Fruit fly (Drosophila melanogaster) whole organism, adult: ENCODE results near the gene CG11617.

Experiments used
- CG11617 ChIP-seq: fragments of 200-800 bp; sonication (Bioruptor generic); optimal IDR thresholded peaks from 2 replicates; lab custom pipeline; 2017; ENCODE audit warnings: mild to moderate bottlenecking, missing biosample characterization, missing genetic modification reagents, missing genetic modification characterization
- CG14711 ChIP-seq: fragments of 200-800 bp; sonication (Bioruptor generic); optimal IDR thresholded peaks from 2 replicates; lab custom pipeline; 2018; ENCODE audit warnings: missing biosample characterization, mild to moderate bottlenecking, missing genetic modification characterization, moderate library complexity
- CG1620 ChIP-seq: fragments of 200-800 bp; sonication (Bioruptor generic); optimal IDR thresholded peaks from 2 replicates; lab custom pipeline; 2016; ENCODE audit warnings: missing biosample characterization, missing genetic modification characterization
- CG33017 ChIP-seq: fragments of 200-800 bp; sonication (Bioruptor generic); optimal IDR thresholded peaks from 2 replicates; lab custom pipeline; 2018; ENCODE audit warnings: missing biosample characterization, mild to moderate bottlenecking, missing genetic modification characterization, moderate library complexity
- CG7045 ChIP-seq: fragments of 200-800 bp; sonication (Bioruptor generic); optimal IDR thresholded peaks from 2 replicates; lab custom pipeline; 2017; ENCODE audit warnings: missing biosample characterization, mild to moderate bottlenecking, missing genetic modification characterization
- Clk ChIP-seq: fragments of 200-800 bp; sonication (Bioruptor generic); optimal IDR thresholded peaks from 2 replicates; lab custom pipeline; 2017; ENCODE audit warnings: missing biosample characterization, missing genetic modification characterization
- Crg-1 ChIP-seq: fragments of 200-800 bp; sonication (Bioruptor generic); optimal IDR thresholded peaks from 2 replicates; lab custom pipeline; 2016; ENCODE audit warnings: missing biosample characterization, missing genetic modification characterization
- bab1 ChIP-seq: fragments of 200-800 bp; sonication (Bioruptor generic); optimal IDR thresholded peaks from 3 replicates; lab custom pipeline; 2019; ENCODE audit warnings: missing biosample characterization, mild to moderate bottlenecking, missing genetic modification characterization, moderate library complexity
- kay ChIP-seq: fragments of 200-800 bp; sonication (Bioruptor generic); peaks from one replicate; lab custom pipeline; 2016; ENCODE audit warnings: missing biosample characterization, missing genetic modification characterization, borderline replicate concordance
- ovo ChIP-seq: fragments of 200-800 bp; sonication (Bioruptor generic); optimal IDR thresholded peaks from 2 replicates; lab custom pipeline; 2016; ENCODE audit warnings: missing biosample characterization, missing genetic modification characterization
- toe ChIP-seq: fragments of 200-800 bp; sonication (Bioruptor generic); optimal IDR thresholded peaks from 2 replicates; lab custom pipeline; 2016; ENCODE audit warnings: missing biosample characterization, missing genetic modification characterization

dm6 chr2L:228246-228645 is 21.1 kb upstream of the CG11617 start:
- TF ChIP-seq CG14711 (tag; lab: Kevin White, UChicago), result no peak
- no peak for TF ChIP-seq toe (GFP tag; lab: Kevin White, UChicago)
- TF ChIP-seq CG11617 (GFP tag; lab: Kevin White, UChicago), result no peak
- no peak for TF ChIP-seq ovo (GFP tag; lab: Kevin White, UChicago)
- TF ChIP-seq kay (GFP tag; lab: Kevin White, UChicago), result no peak
- TF ChIP-seq CG7045 (GFP tag; lab: Kevin White, UChicago), result no peak
- TF ChIP-seq CG33017 (tag; lab: Kevin White, UChicago), result no peak
- no peak for TF ChIP-seq Clk (GFP tag; lab: Kevin White, UChicago)
- no peak for TF ChIP-seq Crg-1
- TF ChIP-seq bab1, result no peak
- TF ChIP-seq CG1620 (GFP tag; lab: Kevin White, UChicago), result no peak
